Worm (Caenorhabditis elegans) whole organism, midembryonic: ENCODE measurements around the gene ZK287.1.

Experiments used
- cog-1 ChIP-seq: sonication (generic microtip); optimal IDR thresholded peaks from 2 replicates; lab custom pipeline; 2016; ENCODE audit warnings: missing genetic modification characterization, missing compliant biosample characterization
- flt-1 ChIP-seq: fragments of 200-800 bp; sonication (Bioruptor generic); IDR thresholded peaks from 2 replicates; pipeline ENCODE4 v1.3.6; 2022; ENCODE audit warnings: missing genetic modification characterization, missing compliant biosample characterization
- klf-2 ChIP-seq: fragments of 200-800 bp; sonication (Bioruptor generic); conservative IDR thresholded peaks from 2 replicates; pipeline ENCODE4 v1.3.6; 2022; ENCODE audit warnings: missing genetic modification reagents, missing genetic modification characterization, missing compliant biosample characterization
- med-1 ChIP-seq: sonication (generic microtip); optimal IDR thresholded peaks from 2 replicates; lab custom pipeline; 2017; ENCODE audit warnings: missing genetic modification characterization, mild to moderate bottlenecking, missing compliant biosample characterization, antibody characterized with exemption, missing genetic modification reagents; ENCODE audit not compliant: insufficient read depth
- ref-1 ChIP-seq: fragments of 200-800 bp; sonication (Bioruptor generic); conservative IDR thresholded peaks from 2 replicates; pipeline ENCODE4 v1.3.6; 2022; ENCODE audit warnings: missing genetic modification reagents, missing genetic modification characterization, missing compliant biosample characterization
- tab-1 ChIP-seq: fragments of 200-800 bp; sonication (Bioruptor generic); IDR thresholded peaks from 2 replicates; pipeline ENCODE4 v1.3.6; 2022; ENCODE audit warnings: missing genetic modification characterization, missing compliant biosample characterization
- ztf-23 ChIP-seq: fragments of 200-800 bp; sonication (Bioruptor generic); IDR thresholded peaks from 2 replicates; pipeline ENCODE4 v1.3.6; 2022; ENCODE audit warnings: missing genetic modification reagents, missing genetic modification characterization, missing compliant biosample characterization

ce11 chrV:9712418-9713173 lies 46.1 kb downstream of the ZK287.1 start:
- no peak for TF ChIP-seq ref-1 (GFP tag; lab: Robert Waterston, UW)
- TF ChIP-seq flt-1 (GFP tag; lab: Robert Waterston, UW), result no peak
- TF ChIP-seq klf-2, result no peak
- TF ChIP-seq cog-1 (tag; lab: Kevin White, UChicago), result no peak
- no peak for TF ChIP-seq tab-1
- TF ChIP-seq ztf-23 (GFP tag; lab: Robert Waterston, UW), result no peak
- TF ChIP-seq med-1, result no peak
